Worm (Caenorhabditis elegans) whole organism, young adult: ENCODE measurements around the gene ugt-58.

ENCODE experiments used
- F55B11.4 ChIP-seq: sonication (generic microtip); optimal IDR thresholded peaks from 2 replicates; lab custom pipeline; 2016; ENCODE audit warnings: missing compliant biosample characterization, missing genetic modification characterization, borderline replicate concordance; ENCODE audit not compliant: insufficient read depth
- K11D2.4 ChIP-seq: fragments of 200-800 bp; sonication (Bioruptor generic); IDR thresholded peaks from 2 replicates; pipeline ENCODE4 v1.3.6; 2022; ENCODE audit warnings: missing genetic modification reagents, missing genetic modification characterization, missing compliant biosample characterization
- aptf-2 ChIP-seq: fragments of 200-800 bp; sonication (Bioruptor generic); conservative IDR thresholded peaks from 2 replicates; pipeline ENCODE4 v1.3.6; 2022; ENCODE audit warnings: missing genetic modification reagents, missing genetic modification characterization, missing compliant biosample characterization
- cebp-2 ChIP-seq: fragments of 200-800 bp; sonication (Bioruptor generic); IDR thresholded peaks from 2 replicates; pipeline ENCODE4 v1.3.6; 2022; ENCODE audit warnings: missing genetic modification characterization, missing compliant biosample characterization
- egl-44 ChIP-seq: fragments of 200-800 bp; sonication (Bioruptor generic); IDR thresholded peaks from 2 replicates; pipeline ENCODE4 v1.3.6; 2022; ENCODE audit warnings: missing genetic modification reagents, missing genetic modification characterization, missing compliant biosample characterization
- hrde-1 ChIP-seq: sonication (generic microtip); optimal IDR thresholded peaks from 2 replicates; lab custom pipeline; 2016; ENCODE audit warnings: missing genetic modification characterization, mild to moderate bottlenecking, missing compliant biosample characterization, moderate library complexity, missing genotype, missing genetic modification reagents, borderline replicate concordance
- repo-1 ChIP-seq: sonication (generic microtip); optimal IDR thresholded peaks from 2 replicates; lab custom pipeline; 2017; ENCODE audit warnings: mild to moderate bottlenecking, missing genetic modification characterization, missing compliant biosample characterization
- sea-2 ChIP-seq: fragments of 200-800 bp; sonication (Bioruptor generic); IDR thresholded peaks from 2 replicates; pipeline ENCODE4 v1.3.6; 2022; ENCODE audit warnings: missing genetic modification characterization, missing compliant biosample characterization
- snpc-4 ChIP-seq, 5 experiments: fragments of 150-350 bp in 1 of 5; sonication (generic microtip) in 4 of 5; optimal IDR thresholded peaks; 2 replicates each; lab custom pipeline; 2014 to 2018; ENCODE audit warnings: missing genetic modification characterization in 5 of 5, missing biosample characterization in 3 of 5, antibody characterized with exemption in 2 of 5, mild to moderate bottlenecking in 2 of 5, missing compliant biosample characterization in 2 of 5, missing genotype in 2 of 5, moderate library complexity in 2 of 5, missing genetic modification reagents in 1 of 5

DNA sequence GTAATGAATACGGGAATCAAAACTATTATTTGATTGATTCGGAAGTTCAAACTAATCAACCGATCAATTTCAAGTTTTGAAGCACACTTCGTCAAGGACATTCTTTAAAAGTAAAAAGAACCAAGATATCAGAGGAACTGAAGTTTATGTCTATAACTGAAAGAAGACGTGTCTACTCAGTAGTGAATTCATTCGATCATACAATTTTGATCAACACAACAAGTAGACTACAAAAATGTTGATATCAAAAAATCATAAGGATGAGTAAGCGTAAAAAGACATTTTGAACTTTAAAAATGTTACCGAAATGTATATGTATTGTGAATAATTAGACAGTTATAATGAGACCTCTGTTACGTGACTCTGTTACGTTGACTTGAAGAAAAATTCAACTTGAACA lies 43.8 kb downstream of the ugt-58 start, which contains the start of gene sra-4:
- TF ChIP-seq egl-44 (GFP tag; lab: Robert Waterston, UW) (no peak), K11D2.4 (GFP tag; lab: Robert Waterston, UW) (no peak), snpc-4 (GFP tag; optimal IDR thresholded peaks at IDR 0.05; lab: Kevin White, UChicago) (no peak), snpc-4 (tag; optimal IDR thresholded peaks at IDR 0.05; lab: Kevin White, UChicago) (no peak), repo-1 (tag; lab: Kevin White, UChicago) (no peak), sea-2 (GFP tag; lab: Robert Waterston, UW) (no peak), cebp-2 (GFP tag; lab: Robert Waterston, UW) (no peak), aptf-2 (GFP tag; lab: Robert Waterston, UW) (no peak), F55B11.4 (no peak), hrde-1 (no peak)
